Fruit fly (Drosophila melanogaster): ENCODE results near the gene CG8757.

DNA sequence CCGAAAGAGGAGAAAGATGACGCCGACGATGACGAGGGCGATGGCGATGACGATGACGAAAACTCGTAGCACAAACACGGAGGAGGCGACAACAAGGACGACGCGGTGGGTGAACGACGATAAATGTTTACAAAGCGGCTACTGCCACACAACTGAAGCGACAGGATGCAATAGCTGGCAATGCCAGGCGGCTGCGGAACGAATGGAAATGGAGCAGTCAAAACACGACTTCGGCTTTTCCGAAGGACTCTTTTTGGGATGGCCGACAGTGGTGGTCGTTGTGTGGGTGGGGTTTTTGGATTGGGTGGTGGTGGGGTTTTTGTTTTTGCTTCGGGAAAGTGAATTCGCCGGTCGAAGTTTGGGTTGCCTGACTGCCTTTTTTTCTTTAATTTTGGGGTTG lies 38.8 kb downstream of the CG8757 start, which contains the start of gene bru3:
- no peak for TF ChIP-seq CG9932 (GFP tag; IDR thresholded peaks at IDR 0.05)
- TF ChIP-seq pita (GFP tag; optimal IDR thresholded peaks at IDR 0.05) = no peak
